Fruit fly (Drosophila melanogaster): ENCODE measurements around the gene CG9498.
A peak's percentile ranks its signal among the peaks of the same experiment; 100 is the strongest.

Gene CG9498

DNA sequence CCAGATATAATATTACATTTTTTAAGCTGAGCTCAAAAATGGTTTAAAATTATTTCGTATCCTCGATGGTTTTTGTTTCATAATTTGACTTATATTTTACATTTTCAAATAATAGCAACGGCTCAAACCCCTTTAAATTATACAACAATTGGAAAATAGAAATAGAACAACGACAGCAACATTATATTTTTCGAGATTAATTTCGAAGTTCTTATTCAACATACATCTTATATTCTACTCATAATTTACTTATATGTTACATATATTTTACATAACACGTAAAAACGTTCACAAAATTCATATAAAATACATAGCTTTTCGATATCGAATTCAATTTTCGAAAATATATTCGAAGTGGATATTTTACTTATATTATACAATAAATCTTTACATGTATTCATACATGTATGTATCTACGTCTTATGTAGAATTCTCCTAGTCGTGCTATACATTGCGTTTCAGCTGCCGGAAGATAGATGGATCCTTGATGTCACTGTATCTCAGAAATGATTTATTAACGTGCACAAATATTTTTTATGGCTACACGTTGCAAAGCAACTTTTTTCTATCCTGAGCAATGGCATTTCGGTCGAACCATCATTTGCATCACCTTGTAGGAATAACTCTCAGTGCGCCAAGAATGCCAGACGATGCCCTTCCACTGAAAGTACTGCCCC lies 6.0 kb upstream of the CG9498 start:
- no peak for TF ChIP-seq CG17801 (GFP tag; optimal IDR thresholded peaks at IDR 0.05; ENCODE audit: partially characterized antibody)

- TF ChIP-seq CG17801 (GFP tag; optimal IDR thresholded peaks at IDR 0.05; ENCODE audit: partially characterized antibody) = no peak
Measured at dm6 chr2L:6356134-6356533, 5.3 kb upstream of the CG9498 start.

DNA sequence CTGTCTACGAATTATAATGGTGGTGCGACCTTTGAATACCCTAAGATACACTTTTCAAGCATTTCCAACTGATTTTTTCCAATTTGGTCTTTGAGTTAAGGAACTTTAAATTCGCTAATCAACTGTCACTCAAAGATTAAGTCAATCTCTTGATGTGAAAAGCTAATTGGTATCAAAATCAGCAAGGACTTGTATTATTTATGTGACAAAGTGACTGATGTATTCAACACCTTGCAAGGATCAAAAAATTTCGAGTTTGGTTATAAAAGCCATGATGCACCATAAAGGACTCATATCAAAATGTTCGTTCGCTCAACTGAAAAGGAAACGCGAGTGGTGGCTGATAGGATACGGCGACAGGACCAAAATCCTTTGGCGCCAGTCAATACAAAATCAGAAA lies 3.8 kb upstream of the CG9498 start, which contains the start of gene ppk14:
TSS of gene ppk14 (plus strand) at position 301 of the 400 bp plus-strand sequence.
- TF ChIP-seq CG17801 (GFP tag; optimal IDR thresholded peaks at IDR 0.05; ENCODE audit: partially characterized antibody) = no peak

dm6 chr2L:6354231-6354630 lies 3.4 kb upstream of the CG9498 start, which contains the start of gene ppk7:
ppk7 (minus strand) TSS chr2L:6354331.
- TF ChIP-seq CG17801 (GFP tag; optimal IDR thresholded peaks at IDR 0.05; ENCODE audit: partially characterized antibody) = no peak

DNA sequence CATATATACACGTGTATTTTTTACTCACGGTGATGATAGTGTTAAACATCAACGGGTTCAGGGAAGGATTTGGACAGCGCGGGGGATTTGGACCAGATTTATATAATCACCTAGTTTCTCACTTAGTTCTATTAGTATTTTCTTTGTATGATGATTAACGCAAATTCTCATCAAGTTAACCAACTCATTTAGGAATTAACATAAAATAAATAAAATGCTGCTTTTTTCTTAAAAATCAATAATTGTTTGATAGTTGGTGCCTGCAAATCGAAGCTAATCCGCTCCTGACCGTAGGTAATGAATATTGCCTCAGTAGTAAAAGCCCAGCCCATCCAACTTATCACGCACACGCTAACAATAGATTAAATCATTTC lies 962 bp upstream of the CG9498 start:
- peak; percentile 67 for TF ChIP-seq CG17801 (GFP tag; optimal IDR thresholded peaks at IDR 0.05; ENCODE audit: partially characterized antibody)

DNA sequence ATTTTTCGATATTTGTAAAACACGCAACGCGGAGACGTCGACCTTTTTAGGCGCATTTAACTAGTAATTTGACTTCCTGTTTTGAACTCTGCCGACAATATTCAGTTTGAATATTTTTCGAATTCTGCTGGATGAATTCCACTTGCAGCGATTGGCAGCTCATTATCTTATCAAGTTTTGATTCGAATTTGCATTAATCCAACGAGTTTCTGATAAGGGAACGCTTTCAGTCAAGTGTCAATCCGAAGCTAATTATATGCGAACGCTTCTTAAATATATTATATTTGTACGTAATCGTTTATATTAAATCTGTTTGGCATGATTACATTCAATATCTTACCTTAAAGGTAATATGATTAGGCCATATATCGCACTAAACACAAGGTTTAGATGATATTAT lies 2.5 kb downstream of the CG9498 start, which contains the start of gene CG9497:
TSS of gene CG9497 (minus strand) at position 101 of the 400 bp plus-strand sequence.
- no peak for TF ChIP-seq CG17801 (GFP tag; optimal IDR thresholded peaks at IDR 0.05; ENCODE audit: partially characterized antibody)

dm6 chr2L:6343084-6343873 lies 7.6 kb downstream of the CG9498 start:
- no peak for TF ChIP-seq CG17801 (GFP tag; optimal IDR thresholded peaks at IDR 0.05; ENCODE audit: partially characterized antibody)

DNA sequence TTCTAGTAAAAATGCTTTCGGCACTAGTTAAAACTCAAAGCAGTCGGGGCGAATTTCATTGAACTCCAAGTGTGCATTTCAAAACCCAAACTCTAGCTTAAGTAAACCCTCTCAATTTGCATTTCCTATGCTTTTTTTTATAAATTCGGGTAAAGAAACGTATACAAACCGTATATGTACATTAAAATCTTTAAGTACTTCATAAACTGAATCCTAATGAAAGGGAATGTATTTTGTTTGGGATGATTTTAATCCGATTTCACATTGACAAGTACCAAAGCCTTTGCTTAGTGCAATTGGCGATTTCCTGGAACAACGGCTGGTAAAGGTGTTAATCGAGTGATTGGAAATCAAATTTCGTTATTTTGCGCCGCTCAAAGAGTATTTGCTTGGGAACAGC lies 9.6 kb downstream of the CG9498 start:
- TF ChIP-seq CG17801 (GFP tag; optimal IDR thresholded peaks at IDR 0.05; ENCODE audit: partially characterized antibody) = no peak

DNA sequence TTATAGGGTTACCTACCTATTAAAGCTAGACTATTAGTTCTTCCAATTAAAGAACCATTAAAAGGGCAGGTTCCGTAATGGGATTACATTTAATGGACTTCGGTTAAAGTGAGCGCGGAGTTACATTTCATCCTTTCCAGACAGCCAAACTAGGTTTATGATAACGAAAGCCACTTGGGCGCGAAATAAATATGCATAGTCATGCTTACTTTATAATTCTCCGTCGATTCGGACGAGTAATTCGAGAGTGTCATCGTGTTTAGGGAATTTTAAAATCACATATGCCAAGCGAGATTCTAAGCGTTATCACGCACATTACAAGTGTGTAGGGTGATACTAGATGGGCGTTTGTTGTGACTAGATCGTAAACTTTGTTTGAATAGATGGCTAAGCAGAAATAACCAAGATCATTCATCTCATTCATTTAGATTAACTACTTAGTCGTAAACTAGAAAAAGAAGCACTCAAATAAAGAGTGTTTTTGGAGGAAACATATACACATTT lies 10.6 kb downstream of the CG9498 start:
- no peak for TF ChIP-seq CG17801 (GFP tag; optimal IDR thresholded peaks at IDR 0.05; ENCODE audit: partially characterized antibody)

DNA sequence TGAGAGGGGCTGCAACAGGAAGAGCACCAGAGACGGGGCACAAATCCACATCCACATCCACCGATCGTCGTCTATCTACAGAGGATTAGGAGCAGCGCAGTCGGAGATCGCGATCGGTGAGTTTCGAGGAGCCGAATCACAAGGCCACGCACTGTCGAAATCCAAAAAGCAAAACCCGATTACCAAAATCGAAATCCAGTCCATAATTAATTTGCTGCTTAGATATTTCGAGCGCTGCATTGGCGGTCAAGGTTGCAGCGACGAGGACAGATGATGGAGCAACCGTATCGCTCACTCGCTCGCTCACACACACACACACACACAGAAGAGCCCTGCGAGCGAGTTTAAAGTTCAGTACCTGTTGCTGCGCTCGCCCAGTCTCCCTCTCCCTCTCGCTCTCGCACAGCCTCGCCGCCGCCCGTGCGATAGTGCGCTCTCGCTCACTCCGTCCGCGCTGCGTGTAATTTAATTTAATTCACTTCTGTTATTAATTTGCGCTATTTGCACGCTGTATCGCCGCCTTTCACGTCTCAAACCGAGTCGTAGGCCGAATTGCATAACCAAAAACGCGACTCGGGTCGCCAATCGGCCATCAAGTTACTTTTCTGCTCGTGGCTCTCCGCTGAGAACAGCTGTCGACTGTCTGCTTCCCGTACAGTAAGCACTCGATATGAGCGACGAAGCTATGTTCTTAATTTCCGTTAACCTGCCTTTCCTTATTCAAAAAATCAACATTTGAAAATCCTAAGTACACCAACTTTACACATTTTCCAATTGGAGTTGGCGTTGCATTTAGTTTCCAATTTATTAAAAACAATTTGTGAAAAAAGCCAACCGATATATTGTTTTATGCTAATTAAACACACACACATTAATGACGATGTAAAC lies 11.6 kb downstream of the CG9498 start:
- peak; percentile 28 for TF ChIP-seq CG17801 (GFP tag; optimal IDR thresholded peaks at IDR 0.05; ENCODE audit: partially characterized antibody)

DNA sequence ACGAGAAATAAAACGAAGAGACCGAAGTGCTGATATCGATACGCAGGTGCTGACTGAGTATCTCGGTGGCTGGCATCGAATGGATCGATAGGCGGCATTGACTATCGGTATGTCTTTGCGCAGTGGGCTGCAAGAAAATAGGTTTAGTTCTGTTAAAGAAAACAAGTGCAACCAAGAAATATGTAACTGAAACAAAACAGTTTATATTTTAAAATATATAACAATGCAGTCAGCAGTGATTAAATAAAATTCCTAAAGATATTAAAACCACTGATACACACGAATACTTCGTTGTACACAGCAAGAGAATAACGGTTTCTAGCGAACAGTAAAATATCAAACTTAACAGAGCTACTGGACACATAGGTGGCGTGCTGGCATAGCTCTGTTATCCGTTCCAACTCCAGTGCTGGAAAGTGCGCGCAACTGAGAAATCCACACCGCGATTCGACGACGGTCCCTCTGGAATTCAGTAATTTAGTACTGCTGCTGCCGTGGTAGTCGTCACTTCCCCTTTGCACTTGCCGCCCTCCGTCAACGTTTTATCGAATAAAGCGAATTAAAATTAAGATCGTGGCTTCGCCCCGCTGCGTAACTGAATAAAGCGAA lies 12.4 kb downstream of the CG9498 start, which contains the start of the genes Pez and Cpr:
TSS of gene Pez (minus strand) at position 305 of the 609 bp plus-strand sequence.
TSS of gene Cpr (plus strand) at position 470 of the 609 bp plus-strand sequence.
- TF ChIP-seq CG17801 (GFP tag; optimal IDR thresholded peaks at IDR 0.05; ENCODE audit: partially characterized antibody) = peak; percentile 42

DNA sequence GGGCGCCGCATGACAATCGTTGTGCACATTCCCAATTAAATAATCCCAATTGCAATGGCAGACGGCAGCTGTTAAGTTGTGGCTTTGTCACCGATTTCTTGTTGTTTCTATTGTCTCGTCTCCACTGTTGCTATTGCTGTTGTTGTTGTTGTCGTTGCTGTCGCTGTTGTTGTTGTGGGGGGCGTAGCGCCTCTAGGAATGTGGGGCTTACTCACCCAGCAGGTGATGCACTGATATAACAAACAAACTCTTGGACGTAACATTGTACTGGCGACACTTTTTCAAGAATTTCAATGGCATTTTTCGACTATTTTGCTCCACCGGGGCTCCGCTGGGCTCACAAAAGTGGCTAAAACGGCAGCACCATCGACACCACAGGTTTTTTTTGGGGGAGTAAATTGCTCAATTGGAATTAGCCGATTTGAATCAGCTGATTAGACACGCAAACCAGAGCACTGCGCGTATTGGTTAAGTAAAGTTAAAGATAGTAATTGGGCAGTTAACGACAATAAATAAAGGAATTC lies 12.9 kb downstream of the CG9498 start:
- TF ChIP-seq CG17801 (GFP tag; optimal IDR thresholded peaks at IDR 0.05; ENCODE audit: partially characterized antibody) = no peak

- peak; percentile 89 for TF ChIP-seq CG17801 (GFP tag; optimal IDR thresholded peaks at IDR 0.05; ENCODE audit: partially characterized antibody)
Measured at dm6 chr2L:6324386-6324744, 26.5 kb downstream of the CG9498 start.
